Fruit fly (Drosophila melanogaster) whole organism, embryonic: ENCODE data around the gene CG7903.

Source experiments
- Bgb ChIP-seq: fragments of 200-800 bp; sonication (Bioruptor generic); IDR thresholded peaks from 2 replicates; pipeline ENCODE4 v1.3.6; 2022; ENCODE audit warnings: missing biosample characterization, missing genetic modification characterization; ENCODE audit not compliant: partially characterized antibody
- CG12155 ChIP-seq: fragments of 200-800 bp; sonication (Bioruptor generic); optimal IDR thresholded peaks from 3 replicates; lab custom pipeline; 2016; ENCODE audit warnings: missing biosample characterization, missing genetic modification characterization
- CG13424 ChIP-seq: fragments of 200-800 bp; sonication (Bioruptor generic); optimal IDR thresholded peaks from 2 replicates; lab custom pipeline; 2019; ENCODE audit warnings: missing biosample characterization, mild to moderate bottlenecking, missing genetic modification characterization, moderate library complexity
- CG14441 ChIP-seq: fragments of 200-800 bp; sonication (Bioruptor generic); IDR thresholded peaks from 2 replicates; pipeline ENCODE4 v1.3.6; 2022; ENCODE audit warnings: missing biosample characterization, missing genetic modification characterization
- CG15514 ChIP-seq: fragments of 200-800 bp; sonication (Bioruptor generic); optimal IDR thresholded peaks from 3 replicates; lab custom pipeline; 2017; ENCODE audit warnings: missing biosample characterization, missing genetic modification characterization, mild to moderate bottlenecking, moderate library complexity, missing genetic modification reagents
- CG17802 ChIP-seq: fragments of 200-800 bp; sonication (Bioruptor generic); optimal IDR thresholded peaks from 2 replicates; lab custom pipeline; 2018; ENCODE audit warnings: missing biosample characterization, mild to moderate bottlenecking, missing genetic modification characterization, moderate library complexity
- CG1792 ChIP-seq: fragments of 200-800 bp; sonication (Bioruptor generic); optimal IDR thresholded peaks from 2 replicates; lab custom pipeline; 2016; ENCODE audit warnings: missing biosample characterization, missing genetic modification characterization
- CG18764 ChIP-seq: fragments of 200-800 bp; sonication (Bioruptor generic); optimal IDR thresholded peaks from 3 replicates; lab custom pipeline; 2016; ENCODE audit warnings: missing biosample characterization, missing genetic modification characterization
- CG30403 ChIP-seq: fragments of 200-800 bp; sonication (Bioruptor generic); optimal IDR thresholded peaks from 3 replicates; lab custom pipeline; 2016; ENCODE audit warnings: missing biosample characterization, missing genetic modification characterization
- CG3407 ChIP-seq: fragments of 200-800 bp; sonication (Bioruptor generic); optimal IDR thresholded peaks from 2 replicates; lab custom pipeline; 2018; ENCODE audit warnings: missing biosample characterization, mild to moderate bottlenecking, missing genetic modification characterization
- CG34376 ChIP-seq: fragments of 200-800 bp; sonication (Bioruptor generic); optimal IDR thresholded peaks from 2 replicates; lab custom pipeline; 2018; ENCODE audit warnings: missing biosample characterization, mild to moderate bottlenecking, missing genetic modification characterization
- CG7357 ChIP-seq: fragments of 200-800 bp; sonication (Bioruptor generic); IDR thresholded peaks from 3 replicates; pipeline ENCODE4 v1.3.6; 2022; ENCODE audit warnings: missing biosample characterization, missing genetic modification characterization
- CG7372 ChIP-seq: fragments of 200-800 bp; sonication (Bioruptor generic); IDR thresholded peaks from 2 replicates; pipeline ENCODE4 v1.3.6; 2022; ENCODE audit warnings: missing biosample characterization, missing genetic modification characterization
- CG9727 ChIP-seq: fragments of 200-800 bp; sonication (Bioruptor generic); optimal IDR thresholded peaks from 3 replicates; lab custom pipeline; 2017; ENCODE audit warnings: missing biosample characterization, mild to moderate bottlenecking, missing genetic modification characterization
- Doc3 ChIP-seq: fragments of 200-800 bp; sonication (Bioruptor generic); IDR thresholded peaks from 3 replicates; pipeline ENCODE4 v1.3.6; 2022; ENCODE audit warnings: missing biosample characterization, missing genetic modification characterization; ENCODE audit not compliant: partially characterized antibody
- Drgx ChIP-seq: fragments of 200-800 bp; sonication (Bioruptor generic); IDR thresholded peaks from 2 replicates; pipeline ENCODE4 v1.3.6; 2022; ENCODE audit warnings: missing biosample characterization, missing genetic modification characterization
- E2f2 ChIP-seq: fragments of 200-800 bp; sonication (Bioruptor generic); IDR thresholded peaks from 2 replicates; pipeline ENCODE4 v1.3.6; 2022; ENCODE audit warnings: missing biosample characterization, missing genetic modification characterization
- HLHmδ ChIP-seq: fragments of 200-800 bp; sonication (Bioruptor generic); optimal IDR thresholded peaks from 2 replicates; lab custom pipeline; 2018; ENCODE audit warnings: missing biosample characterization, mild to moderate bottlenecking, missing genetic modification characterization, moderate library complexity
- NC2β ChIP-seq: fragments of 200-800 bp; sonication (Bioruptor generic); optimal IDR thresholded peaks from 2 replicates; lab custom pipeline; 2016; ENCODE audit warnings: missing biosample characterization, missing genetic modification characterization
- NK7.1 ChIP-seq: fragments of 200-800 bp; sonication (Bioruptor generic); optimal IDR thresholded peaks from 3 replicates; lab custom pipeline; 2016; ENCODE audit warnings: missing biosample characterization, missing genetic modification characterization
- Pdp1 ChIP-seq, 2 experiments: fragments of 200-800 bp; sonication (Bioruptor generic); optimal IDR thresholded peaks; 3 replicates each; lab custom pipeline; 2016; ENCODE audit warnings: missing biosample characterization in 2 of 2, missing genetic modification characterization in 2 of 2, mild to moderate bottlenecking in 1 of 2, moderate library complexity in 1 of 2
- Ptx1 ChIP-seq: fragments of 200-800 bp; sonication (Bioruptor generic); IDR thresholded peaks from 2 replicates; pipeline ENCODE4 v1.3.6; 2022; ENCODE audit warnings: missing biosample characterization, missing genetic modification characterization
- bsh ChIP-seq, 2 experiments: fragments of 200-800 bp; sonication (Bioruptor generic); optimal IDR thresholded peaks; 2 replicates each; lab custom pipeline; 2017 to 2018; ENCODE audit warnings: mild to moderate bottlenecking in 2 of 2, missing biosample characterization in 2 of 2, missing genetic modification characterization in 2 of 2, moderate library complexity in 1 of 2
- cwo ChIP-seq: fragments of 200-800 bp; sonication (Bioruptor generic); optimal IDR thresholded peaks from 3 replicates; lab custom pipeline; 2017; ENCODE audit warnings: missing biosample characterization, missing genetic modification characterization, mild to moderate bottlenecking, moderate library complexity, missing genetic modification reagents
- dimm ChIP-seq: fragments of 200-800 bp; sonication (Bioruptor generic); IDR thresholded peaks from 2 replicates; pipeline ENCODE4 v1.3.6; 2022; ENCODE audit warnings: missing biosample characterization, missing genetic modification characterization
- dysf ChIP-seq: fragments of 200-800 bp; sonication (Bioruptor generic); IDR thresholded peaks from 3 replicates; pipeline ENCODE4 v1.3.6; 2022; ENCODE audit warnings: missing biosample characterization, missing genetic modification characterization
- emc ChIP-seq: fragments of 200-800 bp; sonication (Bioruptor generic); optimal IDR thresholded peaks from 2 replicates; lab custom pipeline; 2016; ENCODE audit warnings: missing biosample characterization, missing genetic modification characterization
- fd102C ChIP-seq: fragments of 200-800 bp; sonication (Bioruptor generic); optimal IDR thresholded peaks from 2 replicates; lab custom pipeline; 2018; ENCODE audit warnings: missing biosample characterization, mild to moderate bottlenecking, missing genetic modification characterization, moderate library complexity
- gsb ChIP-seq: fragments of 200-800 bp; sonication (Bioruptor generic); IDR thresholded peaks from 2 replicates; pipeline ENCODE4 v1.3.6; 2022; ENCODE audit warnings: missing biosample characterization, missing genetic modification characterization
- insv ChIP-seq, 2 experiments: fragments of 200-800 bp; sonication (Bioruptor generic); optimal IDR thresholded peaks; 3 replicates each; lab custom pipeline; 2016 to 2018; ENCODE audit warnings: missing biosample characterization in 2 of 2, missing genetic modification characterization in 2 of 2
- kah ChIP-seq: fragments of 200-800 bp; sonication (Bioruptor generic); optimal IDR thresholded peaks from 2 replicates; lab custom pipeline; 2018; ENCODE audit warnings: missing biosample characterization, mild to moderate bottlenecking, missing genetic modification characterization
- ken ChIP-seq: fragments of 200-800 bp; sonication (Bioruptor generic); IDR thresholded peaks from 3 replicates; pipeline ENCODE4 v1.3.6; 2022; ENCODE audit warnings: missing biosample characterization, missing genetic modification characterization
- lab ChIP-seq: fragments of 200-800 bp; sonication (Bioruptor generic); optimal IDR thresholded peaks from 3 replicates; lab custom pipeline; 2017; ENCODE audit warnings: missing biosample characterization, missing genetic modification characterization, mild to moderate bottlenecking, moderate library complexity, missing genetic modification reagents
- lov ChIP-seq, 2 experiments: fragments of 200-800 bp in 1 of 2; fragments of >200 bp in 1 of 2; sonication (Bioruptor generic) in 1 of 2; IDR thresholded peaks in 1 of 2; optimal IDR thresholded peaks in 1 of 2; 2 replicates in 1 of 2; 3 replicates in 1 of 2; pipeline versions ENCODE4 v1.3.6 to Lab custom; 2017 to 2022; ENCODE audit warnings: missing biosample characterization in 1 of 2, missing genetic modification characterization in 1 of 2
- mld ChIP-seq: fragments of 200-800 bp; sonication (Bioruptor generic); IDR thresholded peaks from 3 replicates; pipeline ENCODE4 v1.3.6; 2022; ENCODE audit warnings: missing biosample characterization, missing genetic modification characterization; ENCODE audit not compliant: partially characterized antibody
- nmo ChIP-seq: fragments of 200-800 bp; sonication (Bioruptor generic); optimal IDR thresholded peaks from 2 replicates; lab custom pipeline; 2018; ENCODE audit warnings: missing biosample characterization, mild to moderate bottlenecking, missing genetic modification characterization, moderate library complexity
- otp ChIP-seq: fragments of 200-800 bp; sonication (Bioruptor generic); IDR thresholded peaks from 3 replicates; pipeline ENCODE4, ENCODE4 v1.3.6; 2022; ENCODE audit warnings: missing biosample characterization, missing genetic modification characterization
- pnt ChIP-seq: fragments of 200-800 bp; sonication (Bioruptor generic); optimal IDR thresholded peaks from 3 replicates; lab custom pipeline; 2016; ENCODE audit warnings: missing biosample characterization, missing genetic modification characterization
- pum ChIP-seq: fragments of 200-800 bp; sonication (Bioruptor generic); optimal IDR thresholded peaks from 2 replicates; lab custom pipeline; 2016; ENCODE audit warnings: missing biosample characterization, missing genetic modification characterization
- repo ChIP-seq: fragments of 200-800 bp; sonication (Bioruptor generic); optimal IDR thresholded peaks from 2 replicates; lab custom pipeline; 2016; ENCODE audit warnings: missing biosample characterization, missing genetic modification characterization
- ro ChIP-seq: fragments of 200-800 bp; sonication (Bioruptor generic); IDR thresholded peaks from 2 replicates; pipeline ENCODE4 v1.3.6; 2022; ENCODE audit warnings: missing biosample characterization, missing genetic modification characterization
- sisA ChIP-seq: fragments of 200-800 bp; sonication (Bioruptor generic); IDR thresholded peaks from 2 replicates; pipeline ENCODE4 v1.3.6; 2022; ENCODE audit warnings: missing biosample characterization, missing genetic modification characterization
- slbo ChIP-seq: fragments of 200-800 bp; sonication (Bioruptor generic); IDR thresholded peaks from 2 replicates; pipeline ENCODE4 v1.3.6; 2022; ENCODE audit warnings: missing biosample characterization, missing genetic modification characterization
- sob ChIP-seq: fragments of 200-800 bp; sonication (Bioruptor generic); IDR thresholded peaks from 2 replicates; pipeline ENCODE4 v1.3.6; 2022; ENCODE audit warnings: missing biosample characterization, missing genetic modification characterization
- tgo ChIP-seq: fragments of 200-800 bp; sonication (Bioruptor generic); IDR thresholded peaks from 3 replicates; pipeline ENCODE4 v1.3.6; 2022; ENCODE audit warnings: missing biosample characterization, missing genetic modification characterization
- tin ChIP-seq: fragments of 200-800 bp; sonication (Bioruptor generic); optimal IDR thresholded peaks from 3 replicates; lab custom pipeline; 2016; ENCODE audit warnings: missing biosample characterization, missing genetic modification characterization
- unc-4 ChIP-seq: fragments of 200-800 bp; sonication (Bioruptor generic); IDR thresholded peaks from 2 replicates; pipeline ENCODE4 v1.3.6; 2022; ENCODE audit warnings: missing biosample characterization, missing genetic modification characterization; ENCODE audit not compliant: partially characterized antibody
- unpg ChIP-seq: fragments of 200-800 bp; sonication (Bioruptor generic); optimal IDR thresholded peaks from 3 replicates; lab custom pipeline; 2018; ENCODE audit warnings: missing biosample characterization, mild to moderate bottlenecking, missing genetic modification characterization, moderate library complexity
- vvl ChIP-seq: fragments of 200-800 bp; sonication (Bioruptor generic); IDR thresholded peaks from 2 replicates; pipeline ENCODE4 v1.3.6; 2022; ENCODE audit warnings: missing biosample characterization, missing genetic modification characterization

CG7903 gene

DNA sequence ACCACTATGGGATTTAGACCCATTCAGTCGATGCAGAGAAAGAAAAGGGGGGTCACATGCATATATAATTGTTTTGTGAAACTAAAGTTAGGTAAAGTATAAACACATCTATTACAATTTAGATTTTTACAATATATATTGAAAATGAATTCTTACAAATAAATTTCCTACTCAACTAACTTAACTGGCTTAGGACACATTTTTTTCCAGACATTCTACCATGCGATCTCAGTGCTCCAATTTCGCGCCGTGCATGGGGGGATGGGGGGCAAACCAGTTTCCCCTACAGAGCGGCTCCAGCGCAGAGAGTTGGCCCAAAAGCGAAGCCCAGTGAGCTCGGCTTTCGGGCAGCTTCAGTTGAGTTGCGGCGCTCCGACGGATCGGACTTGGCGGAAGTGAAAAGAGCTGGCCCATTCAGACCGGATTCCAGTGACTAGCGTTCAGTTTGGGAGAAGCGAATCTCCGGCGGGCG is 11.9 kb downstream of the CG7903 start, which contains the start of gene CG7896 (continued):
- TF ChIP-seq nmo (GFP tag; lab: Kevin White, UChicago) (peak; percentile 89), Doc3 (GFP tag; lab: Robert Waterston, UW) (0 out of 3 replicates have a peak, but pooled peaks have one; percentile 9), pnt (GFP tag; lab: Kevin White, UChicago) (no peak), mld (GFP tag; lab: Robert Waterston, UW) (no peak), Ptx1 (peak; percentile 88), unpg (GFP tag; lab: Kevin White, UChicago) (peak; percentile 58), unc-4 (no peak), tgo (GFP tag; lab: Robert Waterston, UW) (peak; percentile 88), CG15514 (GFP tag; lab: Kevin White, UChicago) (peak; percentile 48), CG30403 (GFP tag; lab: Kevin White, UChicago) (peak; percentile 77), CG12155 (GFP tag; lab: Kevin White, UChicago) (peak; percentile 41), emc (GFP tag; lab: Kevin White, UChicago) (no peak), fd102C (GFP tag; lab: Kevin White, UChicago) (no peak), CG34376 (GFP tag; lab: Kevin White, UChicago) (peak; percentile 21), CG1792 (no peak), bsh (GFP tag; optimal IDR thresholded peaks at IDR 0.05; lab: Kevin White, UChicago) (peak; percentile 5 to 64), lab (GFP tag; lab: Kevin White, UChicago) (peak; percentile 77), CG9727 (GFP tag; lab: Kevin White, UChicago) (peak; percentile 67), CG18764 (GFP tag; lab: Kevin White, UChicago) (no peak), dimm (GFP tag; lab: Robert Waterston, UW) (0 out of 2 replicates have a peak, but pooled peaks have one; percentile 25), NC2β (GFP tag; lab: Kevin White, UChicago) (no peak), CG3407 (GFP tag; lab: Kevin White, UChicago) (peak; percentile 37), kah (GFP tag; lab: Kevin White, UChicago) (peak; percentile 10), sob (GFP tag; lab: Robert Waterston, UW) (peak; percentile 70), HLHmδ (GFP tag; lab: Kevin White, UChicago) (no peak), Pdp1 (GFP tag; optimal IDR thresholded peaks at IDR 0.05; lab: Kevin White, UChicago) (peak; percentile 15 to 17), CG7357 (peak; percentile 80), NK7.1 (no peak), repo (GFP tag; lab: Kevin White, UChicago) (no peak), CG17802 (tag; lab: Kevin White, UChicago) (no peak), ro (GFP tag; lab: Robert Waterston, UW) (0 out of 2 replicates have a peak, but pooled peaks have one; percentile 56)
- TF ChIP-seq, all 482 proteins: peak for 290

DNA sequence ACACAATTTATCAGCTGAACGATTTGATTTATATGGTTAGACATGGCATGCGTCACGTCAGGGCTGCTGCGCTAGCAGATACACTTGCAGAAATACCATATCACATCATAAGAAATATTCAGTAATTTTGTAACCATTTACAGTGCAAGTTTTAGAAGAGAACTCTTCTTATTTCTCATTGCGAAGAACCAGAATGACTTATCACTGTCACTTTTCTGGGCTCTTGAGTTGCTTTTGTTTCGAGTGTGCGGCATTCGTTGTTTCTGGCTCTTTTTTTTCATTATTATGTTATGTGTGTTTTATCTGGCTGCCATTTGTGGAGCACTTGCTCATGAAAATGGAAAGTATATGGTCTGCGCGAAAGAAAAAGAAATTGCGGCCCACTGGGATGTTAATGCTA is 13.0 kb downstream of the CG7903 start:
- TF ChIP-seq pum (GFP tag; lab: Kevin White, UChicago): no peak
- 0 out of 3 replicates have a peak, but pooled peaks have one; percentile 33 for TF ChIP-seq ken (GFP tag; lab: Robert Waterston, UW)
- TF ChIP-seq slbo: 0 out of 2 replicates have a peak, but pooled peaks have one; percentile 8
- TF ChIP-seq CG7372 (GFP tag; lab: Robert Waterston, UW): no peak
- no peak for TF ChIP-seq pnt (GFP tag; lab: Kevin White, UChicago)
- peak; percentile 17 for TF ChIP-seq CG13424 (tag; lab: Kevin White, UChicago)
- TF ChIP-seq tin (GFP tag; lab: Kevin White, UChicago): no peak
- TF ChIP-seq Drgx (GFP tag; lab: Robert Waterston, UW): peak; percentile 77
- no peak for TF ChIP-seq Bgb (GFP tag; lab: Robert Waterston, UW)
- no peak for TF ChIP-seq E2f2 (GFP tag; lab: Robert Waterston, UW)
- no peak for TF ChIP-seq gsb (GFP tag; lab: Robert Waterston, UW)
- TF ChIP-seq insv (GFP tag; optimal IDR thresholded peaks at IDR 0.05; lab: Kevin White, UChicago): no peak
- TF ChIP-seq cwo (GFP tag; lab: Kevin White, UChicago): no peak
- TF ChIP-seq vvl (GFP tag; lab: Robert Waterston, UW): peak; percentile 23; the same call in 1 of the 2 replicates
- 0 out of 2 replicates have a peak, but pooled peaks have one; percentile 38 for TF ChIP-seq CG14441
- TF ChIP-seq CG30403 (GFP tag; lab: Kevin White, UChicago): peak; percentile 8
- no peak for TF ChIP-seq Doc3 (GFP tag; lab: Robert Waterston, UW)
- no peak for TF ChIP-seq lov (optimal IDR thresholded peaks at IDR 0.05; lab: Kevin White, UChicago)
- TF ChIP-seq lov (GFP tag; IDR thresholded peaks at IDR 0.05; lab: Robert Waterston, UW): 0 out of 3 replicates have a peak, but pooled peaks have one; percentile 43
- no peak for TF ChIP-seq otp (GFP tag; lab: Robert Waterston, UW)
- TF ChIP-seq sisA (GFP tag; lab: Robert Waterston, UW): peak; percentile 44
- TF ChIP-seq dysf (GFP tag; lab: Robert Waterston, UW): peak; percentile 60
